Worm (Caenorhabditis elegans): ENCODE measurements around the gene F42G2.7.

ce11 chrII:2450990-2451389, 33.0 kb downstream of the F42G2.7 start:
- TF ChIP-seq sem-2 (GFP tag; optimal IDR thresholded peaks at IDR 0.05) (no peak), ces-1 (GFP tag; optimal IDR thresholded peaks at IDR 0.05) (no peak), hlh-1 (tag; optimal IDR thresholded peaks at IDR 0.05) (no peak), nhr-76 (tag; optimal IDR thresholded peaks at IDR 0.05) (no peak), unc-62 (GFP tag; optimal IDR thresholded peaks at IDR 0.05) (no peak)
